Worm (Caenorhabditis elegans): ENCODE results near the gene pho-11.
A peak's percentile ranks its signal among the peaks of the same experiment; 100 is the strongest.

The pho-11 gene

DNA sequence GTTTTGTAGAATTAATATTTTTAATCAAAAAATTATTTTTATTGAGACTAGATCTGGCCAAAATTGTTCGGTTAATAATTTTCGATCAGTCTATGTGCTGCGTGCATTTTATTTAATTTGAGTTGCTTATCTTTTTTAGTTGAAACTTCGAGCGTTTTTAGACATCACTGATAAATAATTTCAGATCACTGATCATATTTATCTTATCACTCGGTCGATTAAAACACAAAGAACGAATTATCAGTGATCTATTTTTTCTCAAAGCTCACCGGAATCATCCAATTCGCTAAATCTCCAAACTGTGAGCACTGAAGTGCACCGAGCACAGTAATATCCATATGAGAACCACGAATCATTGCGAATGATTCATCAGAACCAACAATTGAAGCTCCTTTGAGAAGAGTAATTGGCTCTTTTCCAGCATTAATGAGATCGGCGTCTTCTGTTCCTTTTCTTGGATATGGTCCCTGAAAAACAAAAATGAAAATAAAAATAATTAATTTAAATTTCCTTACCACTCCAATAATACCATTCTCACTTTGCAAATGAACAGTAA is 3.5 kb downstream of the pho-11 start:
- TF ChIP-seq nhr-111 (GFP tag; optimal IDR thresholded peaks at IDR 0.05) (no peak), lin-15B (tag; optimal IDR thresholded peaks at IDR 0.05) (no peak), ceh-62 (tag; optimal IDR thresholded peaks at IDR 0.05) (no peak), pha-4 (GFP tag; IDR thresholded peaks at IDR 0.05) (no peak), pha-4 (tag; optimal IDR thresholded peaks at IDR 0.05) (no peak), php-3 (GFP tag; IDR thresholded peaks at IDR 0.05) (no peak), attf-4 (tag; optimal IDR thresholded peaks at IDR 0.05) (no peak), dpl-1 (GFP tag; optimal IDR thresholded peaks at IDR 0.05) (no peak), Y75B8A.6 (GFP tag; IDR thresholded peaks at IDR 0.05) (no peak), hmg-1.1 (GFP tag; IDR thresholded peaks at IDR 0.05) (no peak), ztf-7 (tag; optimal IDR thresholded peaks at IDR 0.05) (no peak), snpc-4 (tag; optimal IDR thresholded peaks at IDR 0.05) (no peak), ZK337.2 (GFP tag; IDR thresholded peaks at IDR 0.05) (no peak), hlh-11 (tag; optimal IDR thresholded peaks at IDR 0.05) (peak; percentile 32), sdz-12 (GFP tag; optimal IDR thresholded peaks at IDR 0.05) (no peak), ZK546.5 (tag; optimal IDR thresholded peaks at IDR 0.05) (no peak), nhr-41 (GFP tag; IDR thresholded peaks at IDR 0.05) (no peak), aly-2 (tag; optimal IDR thresholded peaks at IDR 0.05) (no peak), F26F4.8 (GFP tag; conservative IDR thresholded peaks at IDR 0.05) (no peak), ces-1 (GFP tag; optimal IDR thresholded peaks at IDR 0.05) (no peak), dmd-6 (GFP tag; IDR thresholded peaks at IDR 0.05) (peak; percentile 64), cey-2 (tag; optimal IDR thresholded peaks at IDR 0.05; ENCODE audit: borderline replicate concordance, insufficient read depth) (no peak), ceh-20 (GFP tag; IDR thresholded peaks at IDR 0.05) (no peak), saeg-2 (GFP tag; IDR thresholded peaks at IDR 0.05) (no peak), daf-16 (GFP tag; optimal IDR thresholded peaks at IDR 0.05) (no peak), daf-16 (tag; optimal IDR thresholded peaks at IDR 0.05) (peak; percentile 56), madf-9 (GFP tag; conservative IDR thresholded peaks at IDR 0.05) (0 out of 2 replicates have a peak, but pooled peaks have one; percentile 8), ceh-28 (tag; optimal IDR thresholded peaks at IDR 0.05) (no peak), nhr-48 (tag; optimal IDR thresholded peaks at IDR 0.05) (no peak), ceh-82 (tag; optimal IDR thresholded peaks at IDR 0.05) (no peak), D1046.2 (GFP tag; IDR thresholded peaks at IDR 0.05) (no peak), Y5F2A.4 (GFP tag; optimal IDR thresholded peaks at IDR 0.05) (no peak), mdt-29 (GFP tag; IDR thresholded peaks at IDR 0.05) (no peak), T26A8.4 (GFP tag; IDR thresholded peaks at IDR 0.05) (no peak), egl-43 (GFP tag; IDR thresholded peaks at IDR 0.05) (no peak), ztf-11 (tag; optimal IDR thresholded peaks at IDR 0.05) (no peak), tag-97 (GFP tag; IDR thresholded peaks at IDR 0.05) (no peak), nhr-25 (tag; optimal IDR thresholded peaks at IDR 0.05; ENCODE audit: borderline replicate concordance, insufficient read depth) (peak; percentile 16), Y105C5A.15 (GFP tag; IDR thresholded peaks at IDR 0.05) (no peak), F10B5.3 (tag; optimal IDR thresholded peaks at IDR 0.05) (no peak), set-16 (GFP tag; IDR thresholded peaks at IDR 0.05) (no peak), Y48G9A.11 (GFP tag; IDR thresholded peaks at IDR 0.05) (no peak), daf-19 (GFP tag; conservative IDR thresholded peaks at IDR 0.05) (no peak), dve-1 (tag; optimal IDR thresholded peaks at IDR 0.05; ENCODE audit: insufficient read depth) (peak; percentile 68), ctbp-1 (GFP tag; IDR thresholded peaks at IDR 0.05) (no peak), jun-1 (tag; optimal IDR thresholded peaks at IDR 0.05) (no peak), duxl-1 (tag; optimal IDR thresholded peaks at IDR 0.05; ENCODE audit: poor library complexity) (peak; percentile 26), mep-1 (tag; optimal IDR thresholded peaks at IDR 0.05) (peak; percentile 43), F49E8.2 (tag; optimal IDR thresholded peaks at IDR 0.05; ENCODE audit: borderline replicate concordance) (no peak), nhr-28 (tag; optimal IDR thresholded peaks at IDR 0.05) (peak; percentile 1), T20F7.1 (GFP tag; optimal IDR thresholded peaks at IDR 0.05) (no peak)

Data from whole organism, L4 larva.